Fruit fly (Drosophila melanogaster) Kc167 (cell line): ENCODE measurements around the gene CG13720.

Source experiments
- Myc ChIP-seq: fragments of >200 bp; optimal IDR thresholded peaks from 2 replicates; lab custom pipeline; 2017; ENCODE audit warnings: missing external identifiers
- Sin3A ChIP-seq: fragments of >200 bp; optimal IDR thresholded peaks from 2 replicates; lab custom pipeline; 2018; ENCODE audit warnings: missing external identifiers
- insv ChIP-seq: fragments of >200 bp; optimal IDR thresholded peaks from 3 replicates; lab custom pipeline; 2018; ENCODE audit warnings: missing external identifiers
- psq ChIP-seq: fragments of >200 bp; optimal IDR thresholded peaks from 2 replicates; lab custom pipeline; 2017; ENCODE audit warnings: missing external identifiers
- ttk ChIP-seq: sonication (Bioruptor generic); optimal IDR thresholded peaks from 2 replicates; lab custom pipeline; 2017; ENCODE audit warnings: missing external identifiers

- TF ChIP-seq psq (no peak), insv (lab: Kevin White, UChicago) (no peak), Sin3A (lab: Kevin White, UChicago) (no peak), Myc (no peak), ttk (lab: Kevin White, UChicago) (no peak)
These were observed 28.9 kb downstream of the CG13720 start, which contains the start of gene CG32248 for dm6 chr3L:4471449-4471848.
